Worm (Caenorhabditis elegans): ENCODE measurements around the gene cyb-1.

- TF ChIP-seq lin-39 (tag; optimal IDR thresholded peaks at IDR 0.05) (no peak), lim-7 (GFP tag; IDR thresholded peaks at IDR 0.05) (no peak), ceh-82 (tag; optimal IDR thresholded peaks at IDR 0.05) (no peak)
Observed at ce11 chrIV:10685758-10686157, 49.3 kb upstream of the cyb-1 start, which contains the start of the genes K08C7.6 and R102.1.

All from whole organism, L4 larva.